Fruit fly (Drosophila melanogaster) whole organism, adult: ENCODE data around the gene mld.
A peak's percentile ranks its signal among the peaks of the same experiment; 100 is the strongest.

Experiments
- CG11617 ChIP-seq: fragments of 200-800 bp; sonication (Bioruptor generic); optimal IDR thresholded peaks from 2 replicates; lab custom pipeline; 2017; ENCODE audit warnings: mild to moderate bottlenecking, missing biosample characterization, missing genetic modification reagents, missing genetic modification characterization
- CG12768 ChIP-seq: fragments of 200-800 bp; sonication (Bioruptor generic); optimal IDR thresholded peaks from 2 replicates; lab custom pipeline; 2017; ENCODE audit warnings: missing biosample characterization, missing genetic modification characterization, mild to moderate bottlenecking, moderate library complexity, missing genetic modification reagents
- CG14711 ChIP-seq: fragments of 200-800 bp; sonication (Bioruptor generic); optimal IDR thresholded peaks from 2 replicates; lab custom pipeline; 2018; ENCODE audit warnings: missing biosample characterization, mild to moderate bottlenecking, missing genetic modification characterization, moderate library complexity
- CG1620 ChIP-seq: fragments of 200-800 bp; sonication (Bioruptor generic); optimal IDR thresholded peaks from 2 replicates; lab custom pipeline; 2016; ENCODE audit warnings: missing biosample characterization, missing genetic modification characterization
- CG33017 ChIP-seq: fragments of 200-800 bp; sonication (Bioruptor generic); optimal IDR thresholded peaks from 2 replicates; lab custom pipeline; 2018; ENCODE audit warnings: missing biosample characterization, mild to moderate bottlenecking, missing genetic modification characterization, moderate library complexity
- CG5204 ChIP-seq: fragments of 200-800 bp; sonication (Bioruptor generic); optimal IDR thresholded peaks from 2 replicates; lab custom pipeline; 2016; ENCODE audit warnings: missing biosample characterization, missing genetic modification characterization
- CG7045 ChIP-seq: fragments of 200-800 bp; sonication (Bioruptor generic); optimal IDR thresholded peaks from 2 replicates; lab custom pipeline; 2017; ENCODE audit warnings: missing biosample characterization, mild to moderate bottlenecking, missing genetic modification characterization
- CG7101 ChIP-seq: fragments of 200-800 bp; sonication (Bioruptor generic); optimal IDR thresholded peaks from 2 replicates; lab custom pipeline; 2018; ENCODE audit warnings: missing biosample characterization, mild to moderate bottlenecking, missing genetic modification characterization, moderate library complexity
- Clk ChIP-seq: fragments of 200-800 bp; sonication (Bioruptor generic); optimal IDR thresholded peaks from 2 replicates; lab custom pipeline; 2017; ENCODE audit warnings: missing biosample characterization, missing genetic modification characterization
- Crg-1 ChIP-seq: fragments of 200-800 bp; sonication (Bioruptor generic); optimal IDR thresholded peaks from 2 replicates; lab custom pipeline; 2016; ENCODE audit warnings: missing biosample characterization, missing genetic modification characterization
- Hr96 ChIP-seq: fragments of 200-800 bp; sonication (Bioruptor generic); optimal IDR thresholded peaks from 2 replicates; lab custom pipeline; 2016; ENCODE audit warnings: missing biosample characterization, missing genetic modification characterization
- Mnt ChIP-seq: fragments of 200-800 bp; sonication (Bioruptor generic); optimal IDR thresholded peaks from 2 replicates; lab custom pipeline; 2016; ENCODE audit warnings: missing biosample characterization, mild to moderate bottlenecking, missing genetic modification characterization
- bab1 ChIP-seq: fragments of 200-800 bp; sonication (Bioruptor generic); optimal IDR thresholded peaks from 3 replicates; lab custom pipeline; 2019; ENCODE audit warnings: missing biosample characterization, mild to moderate bottlenecking, missing genetic modification characterization, moderate library complexity
- cic ChIP-seq: fragments of 200-800 bp; sonication (Bioruptor generic); optimal IDR thresholded peaks from 2 replicates; lab custom pipeline; 2017; ENCODE audit warnings: missing biosample characterization, mild to moderate bottlenecking, missing genetic modification characterization, moderate library complexity
- cnc ChIP-seq, 2 experiments: fragments of >200 bp; optimal IDR thresholded peaks; 2 replicates each; lab custom pipeline; 2017
- kay ChIP-seq: fragments of 200-800 bp; sonication (Bioruptor generic); peaks from one replicate; lab custom pipeline; 2016; ENCODE audit warnings: missing biosample characterization, missing genetic modification characterization, borderline replicate concordance
- ovo ChIP-seq: fragments of 200-800 bp; sonication (Bioruptor generic); optimal IDR thresholded peaks from 2 replicates; lab custom pipeline; 2016; ENCODE audit warnings: missing biosample characterization, missing genetic modification characterization
- pad ChIP-seq: fragments of 200-800 bp; sonication (Bioruptor generic); optimal IDR thresholded peaks from 3 replicates; lab custom pipeline; 2017; ENCODE audit warnings: missing biosample characterization, missing genetic modification characterization, mild to moderate bottlenecking, moderate library complexity, missing genetic modification reagents
- tj ChIP-seq: fragments of 200-800 bp; sonication (Bioruptor generic); optimal IDR thresholded peaks from 3 replicates; lab custom pipeline; 2017; ENCODE audit warnings: missing biosample characterization, mild to moderate bottlenecking, missing genetic modification characterization, moderate library complexity
- toe ChIP-seq: fragments of 200-800 bp; sonication (Bioruptor generic); optimal IDR thresholded peaks from 2 replicates; lab custom pipeline; 2016; ENCODE audit warnings: missing biosample characterization, missing genetic modification characterization

mld gene

DNA sequence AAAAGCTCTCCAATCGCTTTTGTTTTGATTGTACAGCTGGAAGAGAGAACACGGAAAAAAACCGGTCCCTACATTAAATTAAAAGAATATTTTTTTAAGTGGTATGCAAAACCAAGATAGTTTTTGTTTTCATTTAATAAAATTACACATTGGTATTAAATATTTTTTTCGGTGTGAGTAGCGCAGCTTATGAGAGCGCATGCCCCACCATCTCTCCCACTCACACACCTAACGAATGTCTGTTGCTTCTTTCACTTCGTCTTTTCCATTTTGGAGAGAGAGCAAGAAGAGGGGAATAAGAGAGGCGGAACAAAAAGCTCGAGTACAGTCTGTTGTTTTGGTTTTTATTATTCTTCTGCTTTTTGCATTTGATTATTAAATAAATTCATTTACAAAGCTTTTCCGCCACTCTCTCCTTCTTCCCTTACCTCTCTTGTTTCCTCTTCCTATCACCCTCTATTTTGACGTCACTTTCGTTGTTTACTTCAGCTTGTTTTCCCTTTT lies 12.9 kb upstream of the mld start:
- TF ChIP-seq bab1 (GFP tag; lab: Kevin White, UChicago) = peak; percentile 96
- peak; percentile 99 for TF ChIP-seq CG12768 (GFP tag; lab: Kevin White, UChicago)
- TF ChIP-seq kay (GFP tag; lab: Kevin White, UChicago) = peak; percentile 99
- peak; percentile 95 for TF ChIP-seq Mnt (GFP tag; lab: Kevin White, UChicago)
- TF ChIP-seq CG7101 (tag; lab: Kevin White, UChicago) = peak; percentile 99
- peak; percentile 99 for TF ChIP-seq CG33017
- TF ChIP-seq ovo = peak; percentile 94
- TF ChIP-seq CG7045 = peak; percentile 98
- peak; percentile 99 for TF ChIP-seq CG11617 (GFP tag; lab: Kevin White, UChicago)
- TF ChIP-seq Hr96 (GFP tag; lab: Kevin White, UChicago) = peak; percentile 97
- peak; percentile 96 for TF ChIP-seq CG14711 (tag; lab: Kevin White, UChicago)
- peak; percentile 97 for TF ChIP-seq cic (GFP tag; lab: Kevin White, UChicago)
- TF ChIP-seq CG1620 (GFP tag; lab: Kevin White, UChicago) = peak; percentile 96
- TF ChIP-seq Clk = peak; percentile 98
- no peak for TF ChIP-seq cnc (optimal IDR thresholded peaks at IDR 0.05; lab: Kevin White, UChicago)
- peak; percentile 98 for TF ChIP-seq CG5204 (GFP tag; lab: Kevin White, UChicago)
- TF ChIP-seq pad (GFP tag; lab: Kevin White, UChicago) = peak; percentile 94
- peak; percentile 98 for TF ChIP-seq toe (GFP tag; lab: Kevin White, UChicago)
- peak; percentile 97 for TF ChIP-seq Crg-1 (GFP tag; lab: Kevin White, UChicago)
- peak; percentile 76 for TF ChIP-seq tj (GFP tag; lab: Kevin White, UChicago)

DNA sequence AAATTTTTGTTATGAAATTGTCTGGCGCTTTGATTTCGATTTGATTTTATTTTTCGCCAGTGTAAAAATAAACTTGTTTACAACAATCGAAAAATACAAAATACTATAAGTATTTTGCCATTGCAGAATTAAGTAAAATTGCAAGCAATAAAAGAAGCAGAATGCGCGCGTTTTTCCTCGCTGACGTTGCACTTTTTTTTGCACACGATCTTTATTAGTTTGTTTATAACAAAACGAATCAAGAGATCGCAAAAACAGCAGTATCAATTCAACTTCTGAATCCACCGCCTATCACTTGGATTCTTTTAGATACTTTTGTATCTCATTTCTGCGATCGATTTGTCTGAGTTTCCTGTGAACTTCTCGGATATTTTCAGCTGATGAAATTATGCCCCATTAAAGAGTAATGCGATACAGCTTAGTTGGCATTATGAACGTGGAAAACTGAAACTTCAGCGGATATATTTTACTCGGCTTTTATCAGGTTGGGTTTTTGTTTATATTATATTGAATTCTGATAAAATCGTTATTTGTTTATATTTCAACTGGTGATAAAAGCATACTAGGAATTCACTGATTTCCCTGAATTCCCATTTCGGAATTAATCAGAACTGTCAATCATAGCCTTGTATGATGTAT lies 12.2 kb upstream of the mld start:
- peak; percentile 75 to 81 for TF ChIP-seq cnc (optimal IDR thresholded peaks at IDR 0.05; lab: Kevin White, UChicago)
- no peak for TF ChIP-seq Hr96 (GFP tag; lab: Kevin White, UChicago)
- peak; percentile 98 for TF ChIP-seq tj (GFP tag; lab: Kevin White, UChicago)

- TF ChIP-seq CG14711 (tag; lab: Kevin White, UChicago) (peak; percentile 38), CG7101 (tag; lab: Kevin White, UChicago) (peak; percentile 54), tj (GFP tag; lab: Kevin White, UChicago) (no peak), CG5204 (GFP tag; lab: Kevin White, UChicago) (no peak), CG11617 (GFP tag; lab: Kevin White, UChicago) (peak; percentile 45), CG7045 (peak; percentile 82), CG33017 (peak; percentile 61), kay (GFP tag; lab: Kevin White, UChicago) (no peak), CG12768 (GFP tag; lab: Kevin White, UChicago) (peak; percentile 16), Clk (no peak), cic (GFP tag; lab: Kevin White, UChicago) (no peak), pad (GFP tag; lab: Kevin White, UChicago) (no peak), Crg-1 (GFP tag; lab: Kevin White, UChicago) (no peak), CG1620 (GFP tag; lab: Kevin White, UChicago) (no peak), toe (GFP tag; lab: Kevin White, UChicago) (no peak)
These were observed 11.3 kb upstream of the mld start for dm6 chr3R:24574123-24574522.

dm6 chr3R:24575109-24575508 lies 10.3 kb upstream of the mld start:
- TF ChIP-seq Hr96 (GFP tag; lab: Kevin White, UChicago) (no peak), CG7101 (tag; lab: Kevin White, UChicago) (no peak), cic (GFP tag; lab: Kevin White, UChicago) (no peak), CG14711 (tag; lab: Kevin White, UChicago) (no peak), Mnt (GFP tag; lab: Kevin White, UChicago) (no peak), pad (GFP tag; lab: Kevin White, UChicago) (no peak), CG7045 (no peak), tj (GFP tag; lab: Kevin White, UChicago) (no peak), bab1 (GFP tag; lab: Kevin White, UChicago) (no peak), CG12768 (GFP tag; lab: Kevin White, UChicago) (no peak), CG11617 (GFP tag; lab: Kevin White, UChicago) (no peak), CG5204 (GFP tag; lab: Kevin White, UChicago) (no peak), Crg-1 (GFP tag; lab: Kevin White, UChicago) (no peak), kay (GFP tag; lab: Kevin White, UChicago) (no peak), CG33017 (no peak), Clk (no peak), ovo (no peak), cnc (optimal IDR thresholded peaks at IDR 0.05; lab: Kevin White, UChicago) (no peak), toe (GFP tag; lab: Kevin White, UChicago) (no peak), CG1620 (GFP tag; lab: Kevin White, UChicago) (no peak)

DNA sequence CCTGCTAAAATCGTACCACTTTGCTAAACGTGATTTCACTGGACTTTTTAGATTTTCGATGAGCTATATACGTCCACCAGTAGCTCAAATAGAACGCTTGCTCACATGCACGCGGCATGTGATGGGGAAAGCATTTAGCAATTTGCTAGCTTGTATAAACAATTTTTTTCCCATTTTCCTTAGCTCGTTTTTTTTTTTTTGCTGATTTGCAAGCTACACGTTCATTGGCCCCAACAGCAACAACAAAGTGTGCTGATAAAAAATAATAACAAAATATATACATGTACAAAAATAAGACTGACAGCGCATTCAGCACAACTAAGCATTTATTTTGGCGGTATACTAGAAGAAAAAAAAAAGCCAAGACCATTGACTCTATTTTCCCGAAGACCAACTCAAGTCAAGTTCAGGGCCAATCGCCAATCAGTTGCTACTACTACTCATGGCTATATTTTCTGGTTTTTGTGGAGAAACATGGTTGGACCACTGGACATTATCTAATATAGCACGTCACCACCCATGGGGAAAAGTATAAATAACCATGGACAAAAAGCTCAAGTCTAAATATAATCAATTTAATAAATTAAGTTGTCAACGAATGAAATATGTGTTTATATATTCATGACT lies 9.6 kb upstream of the mld start:
- peak; percentile 26 for TF ChIP-seq Mnt (GFP tag; lab: Kevin White, UChicago)
- no peak for TF ChIP-seq ovo
- peak; percentile 49 for TF ChIP-seq CG12768 (GFP tag; lab: Kevin White, UChicago)
- peak; percentile 97 for TF ChIP-seq tj (GFP tag; lab: Kevin White, UChicago)
- no peak for TF ChIP-seq CG5204 (GFP tag; lab: Kevin White, UChicago)
- TF ChIP-seq kay (GFP tag; lab: Kevin White, UChicago) = peak; percentile 89
- no peak for TF ChIP-seq pad (GFP tag; lab: Kevin White, UChicago)
- peak; percentile 54 for TF ChIP-seq cic (GFP tag; lab: Kevin White, UChicago)
